Fruit fly (Drosophila melanogaster) whole organism: ENCODE results near the gene Pif1A.

Source experiments
- CG8478 ChIP-seq: fragments of >200 bp; optimal IDR thresholded peaks from 2 replicates; lab custom pipeline; 2018; ENCODE audit warnings: inconsistent platforms
- EcR ChIP-seq, 2 experiments: fragments of >200 bp; optimal IDR thresholded peaks; 2 replicates each; lab custom pipeline; 2017; ENCODE audit warnings: missing biosample characterization in 2 of 2, missing genetic modification characterization in 2 of 2, missing genetic modification reagents in 2 of 2
- pan ChIP-seq: fragments of >200 bp; optimal IDR thresholded peaks from 2 replicates; lab custom pipeline; 2017
- psq ChIP-seq: fragments of >200 bp; optimal IDR thresholded peaks from 2 replicates; lab custom pipeline; 2017
- usp ChIP-seq: fragments of >200 bp; optimal IDR thresholded peaks from 2 replicates; lab custom pipeline; 2017; ENCODE audit warnings: missing biosample characterization, missing genetic modification characterization, mixed read lengths

- no peak for TF ChIP-seq CG8478 (lab: Kevin White, UChicago)
- TF ChIP-seq usp: no peak
- TF ChIP-seq pan: no peak
- no peak for TF ChIP-seq EcR (GFP tag; optimal IDR thresholded peaks at IDR 0.05; lab: Kevin White, UChicago)
- no peak for TF ChIP-seq psq (lab: Kevin White, UChicago)
Measured at dm6 chr3R:8726632-8727031, 74.3 kb downstream of the Pif1A start, which contains the start of gene CG8159.
